Worm (Caenorhabditis elegans) whole organism, L3 larva: ENCODE results near the gene cyp-33C1.

Experiments
- ZK546.5 ChIP-seq: sonication (generic microtip); optimal IDR thresholded peaks from 2 replicates; lab custom pipeline; 2017; ENCODE audit warnings: missing biosample characterization, missing genetic modification characterization
- ama-1 ChIP-seq: fragments of 150-350 bp; optimal IDR thresholded peaks from 2 replicates; lab custom pipeline; 2018
- hmg-11 ChIP-seq: sonication (generic microtip); optimal IDR thresholded peaks from 2 replicates; lab custom pipeline; 2016; ENCODE audit warnings: missing genetic modification characterization, missing compliant biosample characterization
- mdl-1 ChIP-seq: fragments of 150-350 bp; optimal IDR thresholded peaks from 2 replicates; lab custom pipeline; 2014; ENCODE audit warnings: missing biosample characterization, missing genetic modification characterization
- nhr-11 ChIP-seq: fragments of 150-350 bp; optimal IDR thresholded peaks from 2 replicates; lab custom pipeline; 2014; ENCODE audit warnings: missing biosample characterization, missing genetic modification characterization
- snpc-4 ChIP-seq: fragments of 150-350 bp; optimal IDR thresholded peaks from 2 replicates; lab custom pipeline; 2014; ENCODE audit warnings: missing biosample characterization, missing genetic modification characterization

DNA sequence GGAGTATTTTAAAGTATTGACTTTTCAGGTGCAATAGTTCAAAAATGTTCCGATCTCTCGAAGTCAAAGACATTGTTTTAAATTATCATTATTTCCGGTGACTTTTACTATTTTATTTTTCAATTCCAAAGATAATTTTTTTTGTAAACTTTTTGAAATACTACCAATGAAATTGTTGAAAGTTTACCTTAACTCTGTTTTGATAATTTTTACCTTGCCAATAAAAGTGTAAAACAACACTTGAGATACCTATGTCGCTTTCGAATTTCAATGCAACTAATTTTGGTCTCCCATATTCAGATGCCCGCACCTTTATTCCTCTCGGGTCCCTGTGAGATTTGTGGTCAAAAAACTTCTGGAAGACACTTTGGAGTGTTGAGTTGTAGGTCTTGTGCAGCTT is 45.8 kb downstream of the cyp-33C1 start, which contains the start of gene nhr-103:
- TF ChIP-seq mdl-1 (tag; lab: Kevin White, UChicago), result no peak
- TF ChIP-seq ama-1, result no peak
- no peak for TF ChIP-seq hmg-11 (tag; lab: Kevin White, UChicago)
- TF ChIP-seq nhr-11 (tag; lab: Kevin White, UChicago), result no peak
- no peak for TF ChIP-seq ZK546.5 (tag; lab: Kevin White, UChicago)
- TF ChIP-seq snpc-4 (tag; lab: Kevin White, UChicago), result no peak
